Worm (Caenorhabditis elegans) whole organism, mixed stage, embryonic: ENCODE data around the gene ecps-2.

Experiments used
- bed-3 ChIP-seq: fragments of 200-800 bp; sonication (Bioruptor generic); optimal IDR thresholded peaks from 3 replicates; lab custom pipeline; 2018; ENCODE audit warnings: mild to moderate bottlenecking, missing genetic modification characterization, moderate library complexity, missing compliant biosample characterization
- blmp-1 ChIP-seq: fragments of 150-350 bp; optimal IDR thresholded peaks from 2 replicates; lab custom pipeline; 2014; ENCODE audit warnings: missing biosample characterization, missing genetic modification characterization
- ceh-39 ChIP-seq: fragments of 150-350 bp; optimal IDR thresholded peaks from 2 replicates; lab custom pipeline; 2014; ENCODE audit warnings: missing biosample characterization, missing genetic modification characterization
- ceh-43 ChIP-seq: fragments of 200-800 bp; sonication (Bioruptor generic); optimal IDR thresholded peaks from 2 replicates; lab custom pipeline; 2018; ENCODE audit warnings: mild to moderate bottlenecking, missing genetic modification characterization, moderate library complexity, missing compliant biosample characterization
- ceh-83 ChIP-seq: fragments of 200-800 bp; sonication (Bioruptor generic); optimal IDR thresholded peaks from 2 replicates; lab custom pipeline; 2018; ENCODE audit warnings: mild to moderate bottlenecking, missing genetic modification characterization, missing compliant biosample characterization
- ces-1 ChIP-seq: fragments of 150-350 bp; optimal IDR thresholded peaks from 2 replicates; lab custom pipeline; 2014; ENCODE audit warnings: missing biosample characterization, missing genetic modification reagents, missing genetic modification characterization
- cnd-1 ChIP-seq: fragments of 200-800 bp; sonication (Bioruptor generic); optimal IDR thresholded peaks from 2 replicates; lab custom pipeline; 2018; ENCODE audit warnings: mild to moderate bottlenecking, missing genetic modification characterization, missing compliant biosample characterization
- drap-1 ChIP-seq: fragments of 200-800 bp; sonication (Bioruptor generic); optimal IDR thresholded peaks from 3 replicates; lab custom pipeline; 2018; ENCODE audit warnings: mild to moderate bottlenecking, missing genetic modification characterization, missing compliant biosample characterization
- elt-1 ChIP-seq: sonication (generic microtip); optimal IDR thresholded peaks from 2 replicates; lab custom pipeline; 2017; ENCODE audit warnings: missing genetic modification characterization, mild to moderate bottlenecking, missing compliant biosample characterization, antibody characterized with exemption, moderate library complexity, borderline replicate concordance; ENCODE audit not compliant: insufficient read depth
- elt-3 ChIP-seq: fragments of 150-350 bp; optimal IDR thresholded peaks from 2 replicates; lab custom pipeline; 2014; ENCODE audit warnings: missing biosample characterization, missing genetic modification characterization
- flh-1 ChIP-seq: fragments of 200-800 bp; sonication (Bioruptor generic); optimal IDR thresholded peaks from 2 replicates; lab custom pipeline; 2018; ENCODE audit warnings: mild to moderate bottlenecking, missing genetic modification characterization, moderate library complexity, missing compliant biosample characterization
- ham-2 ChIP-seq: fragments of 200-800 bp; sonication (Bioruptor generic); optimal IDR thresholded peaks from 2 replicates; lab custom pipeline; 2018; ENCODE audit warnings: mild to moderate bottlenecking, missing genetic modification characterization, missing compliant biosample characterization
- hlh-1 ChIP-seq: fragments of 150-350 bp; optimal IDR thresholded peaks from 2 replicates; lab custom pipeline; 2014; ENCODE audit warnings: missing biosample characterization, missing genetic modification reagents, missing genetic modification characterization
- lin-13 ChIP-seq: fragments of 150-350 bp; optimal IDR thresholded peaks from 2 replicates; lab custom pipeline; 2014; ENCODE audit warnings: missing biosample characterization, missing genetic modification characterization
- lin-32 ChIP-seq: fragments of 200-800 bp; sonication (Bioruptor generic); optimal IDR thresholded peaks from 2 replicates; lab custom pipeline; 2018; ENCODE audit warnings: mild to moderate bottlenecking, missing genetic modification characterization, missing compliant biosample characterization
- lsy-2 ChIP-seq: fragments of 150-350 bp; optimal IDR thresholded peaks from 2 replicates; lab custom pipeline; 2014; ENCODE audit warnings: missing biosample characterization, missing genetic modification characterization
- mab-5 ChIP-seq: fragments of 150-350 bp; optimal IDR thresholded peaks from 2 replicates; lab custom pipeline; 2014; ENCODE audit warnings: missing biosample characterization, missing genetic modification characterization
- mep-1 ChIP-seq: fragments of 150-350 bp; optimal IDR thresholded peaks from 2 replicates; lab custom pipeline; 2017; ENCODE audit warnings: missing biosample characterization, missing genetic modification reagents, missing genetic modification characterization, inconsistent platforms
- mls-2 ChIP-seq: sonication (generic microtip); optimal IDR thresholded peaks from 2 replicates; lab custom pipeline; 2016; ENCODE audit warnings: mild to moderate bottlenecking, missing genetic modification characterization, moderate library complexity, missing compliant biosample characterization
- nhr-12 ChIP-seq: fragments of 150-350 bp; optimal IDR thresholded peaks from 2 replicates; lab custom pipeline; 2014; ENCODE audit warnings: missing biosample characterization, missing genetic modification characterization
- nhr-2 ChIP-seq: fragments of 150-350 bp; optimal IDR thresholded peaks from 2 replicates; lab custom pipeline; 2014; ENCODE audit warnings: missing biosample characterization, missing genetic modification characterization
- nhr-237 ChIP-seq: fragments of 150-350 bp; optimal IDR thresholded peaks from 2 replicates; lab custom pipeline; 2014; ENCODE audit warnings: missing biosample characterization, missing genetic modification characterization
- nhr-28 ChIP-seq: fragments of 150-350 bp; optimal IDR thresholded peaks from 2 replicates; lab custom pipeline; 2014; ENCODE audit warnings: missing biosample characterization, missing genetic modification characterization
- nhr-76 ChIP-seq: sonication (generic microtip); optimal IDR thresholded peaks from 2 replicates; lab custom pipeline; 2017; ENCODE audit warnings: missing biosample characterization, missing genetic modification characterization
- pha-4 ChIP-seq: fragments of 150-350 bp; optimal IDR thresholded peaks from 2 replicates; lab custom pipeline; 2018; ENCODE audit warnings: missing biosample characterization, missing genetic modification reagents, missing genetic modification characterization
- sem-2 ChIP-seq: fragments of 200-800 bp; sonication (Bioruptor generic); optimal IDR thresholded peaks from 2 replicates; lab custom pipeline; 2018; ENCODE audit warnings: mild to moderate bottlenecking, missing genetic modification characterization, missing compliant biosample characterization
- snpc-4 ChIP-seq: fragments of 150-350 bp; optimal IDR thresholded peaks from 2 replicates; lab custom pipeline; 2014; ENCODE audit warnings: missing biosample characterization, missing genetic modification characterization
- sptf-1 ChIP-seq: sonication (generic microtip); optimal IDR thresholded peaks from 2 replicates; lab custom pipeline; 2017; ENCODE audit warnings: mild to moderate bottlenecking, missing genetic modification characterization, moderate library complexity, missing compliant biosample characterization
- tbx-8 ChIP-seq: fragments of 200-800 bp; sonication (Bioruptor generic); optimal IDR thresholded peaks from 2 replicates; lab custom pipeline; 2018; ENCODE audit warnings: mild to moderate bottlenecking, missing genetic modification characterization, moderate library complexity, missing compliant biosample characterization
- unc-120 ChIP-seq: sonication (generic microtip); optimal IDR thresholded peaks from 2 replicates; lab custom pipeline; 2017; ENCODE audit warnings: missing genetic modification characterization, missing compliant biosample characterization; ENCODE audit not compliant: poor library complexity, severe bottlenecking
- unc-39 ChIP-seq: fragments of 150-350 bp; optimal IDR thresholded peaks from 2 replicates; lab custom pipeline; 2014; ENCODE audit warnings: missing biosample characterization, missing genetic modification characterization
- unc-62 ChIP-seq: fragments of 150-350 bp; optimal IDR thresholded peaks from 2 replicates; lab custom pipeline; 2014; ENCODE audit warnings: missing biosample characterization, missing genetic modification reagents, missing genetic modification characterization
- zip-8 ChIP-seq: fragments of 150-350 bp; optimal IDR thresholded peaks from 2 replicates; lab custom pipeline; 2014; ENCODE audit warnings: missing biosample characterization, missing genetic modification characterization
- ztf-11 ChIP-seq: fragments of 150-350 bp; optimal IDR thresholded peaks from 2 replicates; lab custom pipeline; 2014; ENCODE audit warnings: missing biosample characterization, missing genetic modification characterization

The ecps-2 gene

ce11 chrIII:10442355-10443140 lies at the start of gene ecps-2, which contains the start of gene H04D03.2:
Gene ecps-2 (plus strand): TSS chrIII:10443090.
Gene H04D03.2 (minus strand): TSS chrIII:10442405.
- TF ChIP-seq tbx-8 (GFP tag; lab: Kevin White, UChicago) (no peak), nhr-2 (tag; lab: Kevin White, UChicago) (no peak), ceh-39 (tag; lab: Kevin White, UChicago) (no peak), drap-1 (no peak), nhr-76 (tag; lab: Kevin White, UChicago) (no peak), flh-1 (GFP tag; lab: Kevin White, UChicago) (no peak), nhr-237 (tag; lab: Kevin White, UChicago) (no peak), lin-32 (no peak), ham-2 (GFP tag; lab: Kevin White, UChicago) (no peak), unc-39 (tag; lab: Kevin White, UChicago) (no peak), cnd-1 (tag; lab: Kevin White, UChicago) (no peak)

- no peak for TF ChIP-seq elt-3 (tag; lab: Kevin White, UChicago)
Measured at ce11 chrIII:10395990-10396389, 46.9 kb upstream of the ecps-2 start, which contains the start of gene M03C11.1. Gene M03C11.1 (minus strand): TSS chrIII:10396090.

DNA sequence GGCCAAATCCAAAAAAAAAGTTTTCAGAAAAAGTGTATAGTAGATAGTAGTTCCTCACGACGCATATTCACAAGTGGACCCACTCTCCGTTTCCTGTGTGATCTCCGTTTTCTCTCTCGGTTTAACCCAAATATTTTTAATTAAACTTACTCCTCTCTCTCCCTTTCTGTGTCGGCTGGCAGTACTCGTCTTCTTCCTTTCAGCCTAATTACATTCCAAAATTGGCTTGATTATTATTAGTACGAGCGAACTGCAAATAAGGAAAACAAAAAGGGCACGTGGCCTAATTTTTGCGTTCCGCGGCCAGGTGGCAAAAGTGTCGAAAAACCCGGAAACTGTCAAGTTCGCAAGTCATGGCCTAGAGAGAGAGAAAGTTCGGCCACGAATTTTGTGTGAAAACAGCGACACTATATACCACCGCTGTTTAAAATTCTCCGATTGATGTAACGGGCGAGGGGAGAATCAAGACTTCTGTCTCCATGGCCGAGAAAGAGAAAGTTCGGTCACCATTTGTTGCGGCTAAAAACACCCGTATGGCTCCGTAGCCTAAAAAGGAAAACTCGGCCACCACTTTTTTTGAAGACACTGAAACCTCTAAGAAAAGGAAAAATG lies 45.9 kb upstream of the ecps-2 start:
- TF ChIP-seq ceh-39 (tag; lab: Kevin White, UChicago) (no peak), elt-1 (tag; lab: Kevin White, UChicago) (no peak), ces-1 (peak; percentile 63), lin-13 (no peak), mep-1 (tag; lab: Kevin White, UChicago) (no peak), unc-62 (GFP tag; lab: Kevin White, UChicago) (no peak), nhr-2 (tag; lab: Kevin White, UChicago) (no peak), unc-39 (tag; lab: Kevin White, UChicago) (no peak), sptf-1 (no peak)

DNA sequence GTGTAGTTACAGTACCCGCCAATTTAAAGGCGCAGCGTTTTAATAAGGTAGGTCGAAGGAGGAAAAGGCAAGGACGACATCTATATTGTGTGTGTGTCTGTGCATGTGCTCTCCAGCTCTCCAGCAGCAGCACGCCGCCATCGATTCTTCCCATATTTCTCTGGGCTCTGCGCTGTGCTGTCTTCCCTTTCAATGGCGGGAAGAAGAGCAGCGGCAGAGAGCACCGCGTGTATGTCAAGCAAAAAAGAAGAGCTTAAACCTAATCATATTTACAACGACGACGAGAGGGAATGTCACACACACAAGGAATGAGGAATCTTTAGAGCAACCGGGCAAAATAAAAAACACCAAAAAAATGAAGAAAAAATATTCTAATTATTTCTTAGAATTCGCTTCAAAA lies 44.0 kb upstream of the ecps-2 start:
- TF ChIP-seq lin-32, result no peak
- TF ChIP-seq ham-2 (GFP tag; lab: Kevin White, UChicago), result no peak
- TF ChIP-seq ces-1, result peak; percentile 90

- TF ChIP-seq unc-39 (tag; lab: Kevin White, UChicago) (no peak), nhr-28 (no peak), hlh-1 (tag; lab: Kevin White, UChicago) (no peak), mab-5 (tag; lab: Kevin White, UChicago) (no peak)
Measured at ce11 chrIII:10404918-10405317, 38.0 kb upstream of the ecps-2 start, which contains the start of the genes M03C11.3 and chl-1. Gene M03C11.3 (plus strand): TSS chrIII:10405070. Gene chl-1 (minus strand): TSS chrIII:10405240.

- peak; percentile 76 for TF ChIP-seq pha-4 (tag; lab: Kevin White, UChicago)
- TF ChIP-seq zip-8 (tag; lab: Kevin White, UChicago), result peak; percentile 1
- no peak for TF ChIP-seq drap-1
- TF ChIP-seq lin-32, result no peak
- peak; percentile 23 for TF ChIP-seq sptf-1
- TF ChIP-seq sem-2, result no peak
- TF ChIP-seq ceh-83 (GFP tag; lab: Kevin White, UChicago), result no peak
- TF ChIP-seq unc-120, result peak; percentile 7
- TF ChIP-seq elt-3 (tag; lab: Kevin White, UChicago), result no peak
- peak; percentile 85 for TF ChIP-seq nhr-237 (tag; lab: Kevin White, UChicago)
- peak; percentile 13 for TF ChIP-seq elt-1 (tag; lab: Kevin White, UChicago)
- no peak for TF ChIP-seq mab-5 (tag; lab: Kevin White, UChicago)
- no peak for TF ChIP-seq unc-62 (GFP tag; lab: Kevin White, UChicago)
- no peak for TF ChIP-seq nhr-76 (tag; lab: Kevin White, UChicago)
- peak; percentile 84 for TF ChIP-seq lin-13
- no peak for TF ChIP-seq cnd-1 (tag; lab: Kevin White, UChicago)
- TF ChIP-seq ceh-43 (GFP tag; lab: Kevin White, UChicago), result no peak
- no peak for TF ChIP-seq blmp-1 (tag; lab: Kevin White, UChicago)
- peak; percentile 8 for TF ChIP-seq ham-2 (GFP tag; lab: Kevin White, UChicago)
- peak; percentile 14 for TF ChIP-seq ztf-11 (tag; lab: Kevin White, UChicago)
- TF ChIP-seq ceh-39 (tag; lab: Kevin White, UChicago), result peak; percentile 45
- peak; percentile 27 for TF ChIP-seq tbx-8 (GFP tag; lab: Kevin White, UChicago)
- TF ChIP-seq nhr-28, result no peak
- no peak for TF ChIP-seq snpc-4 (tag; lab: Kevin White, UChicago)
- no peak for TF ChIP-seq unc-39 (tag; lab: Kevin White, UChicago)
- peak; percentile 63 for TF ChIP-seq mep-1 (tag; lab: Kevin White, UChicago)
- TF ChIP-seq nhr-12 (tag; lab: Kevin White, UChicago), result no peak
- no peak for TF ChIP-seq bed-3 (GFP tag; lab: Kevin White, UChicago)
- no peak for TF ChIP-seq flh-1 (GFP tag; lab: Kevin White, UChicago)
- no peak for TF ChIP-seq mls-2 (tag; lab: Kevin White, UChicago)
- TF ChIP-seq hlh-1 (tag; lab: Kevin White, UChicago), result no peak
- TF ChIP-seq nhr-2 (tag; lab: Kevin White, UChicago), result no peak
- peak; percentile 84 for TF ChIP-seq lsy-2 (tag; lab: Kevin White, UChicago)
Measured at ce11 chrIII:10407198-10407663, 35.7 kb upstream of the ecps-2 start, which contains the start of gene hat-1. Gene hat-1 (minus strand): TSS chrIII:10407248.
